Fruit fly (Drosophila melanogaster): ENCODE data around the gene glec.

Gene glec

dm6 chr3R:21856098-21856872 lies at the start of gene glec:
glec (minus strand) TSS chr3R:21856266.
- TF ChIP-seq Dll (optimal IDR thresholded peaks at IDR 0.05) (no peak), psq (optimal IDR thresholded peaks at IDR 0.05) (no peak), EcR (GFP tag; optimal IDR thresholded peaks at IDR 0.05) (no peak), usp (GFP tag; optimal IDR thresholded peaks at IDR 0.05) (no peak), pan (optimal IDR thresholded peaks at IDR 0.05) (no peak), CG8478 (optimal IDR thresholded peaks at IDR 0.05) (no peak)

dm6 chr3R:21905615-21906014 lies 49.5 kb upstream of the glec start:
- TF ChIP-seq EcR (GFP tag; optimal IDR thresholded peaks at IDR 0.05) (no peak), usp (GFP tag; optimal IDR thresholded peaks at IDR 0.05) (no peak), Dll (optimal IDR thresholded peaks at IDR 0.05) (no peak), psq (optimal IDR thresholded peaks at IDR 0.05) (no peak), pan (optimal IDR thresholded peaks at IDR 0.05) (no peak), CG8478 (optimal IDR thresholded peaks at IDR 0.05) (no peak)

- TF ChIP-seq EcR (GFP tag; optimal IDR thresholded peaks at IDR 0.05), result peak; percentile 34 to 77
- TF ChIP-seq pan (optimal IDR thresholded peaks at IDR 0.05), result no peak
These were observed 48.3 kb upstream of the glec start for dm6 chr3R:21904345-21904744.

dm6 chr3R:21899170-21899575 lies 43.1 kb upstream of the glec start:
- TF ChIP-seq CG8478 (optimal IDR thresholded peaks at IDR 0.05) (no peak), EcR (GFP tag; optimal IDR thresholded peaks at IDR 0.05) (no peak), Dll (optimal IDR thresholded peaks at IDR 0.05) (no peak), psq (optimal IDR thresholded peaks at IDR 0.05) (no peak), usp (GFP tag; optimal IDR thresholded peaks at IDR 0.05) (no peak), pan (optimal IDR thresholded peaks at IDR 0.05) (no peak)

dm6 chr3R:21898758-21899157 lies 42.7 kb upstream of the glec start:
- no peak for TF ChIP-seq psq (optimal IDR thresholded peaks at IDR 0.05)
- TF ChIP-seq EcR (GFP tag; optimal IDR thresholded peaks at IDR 0.05), result peak; percentile 59 to 85

dm6 chr3R:21897565-21897964 lies 41.5 kb upstream of the glec start:
- TF ChIP-seq EcR (GFP tag; optimal IDR thresholded peaks at IDR 0.05) (no peak), Dll (optimal IDR thresholded peaks at IDR 0.05) (no peak), usp (GFP tag; optimal IDR thresholded peaks at IDR 0.05) (no peak), pan (optimal IDR thresholded peaks at IDR 0.05) (no peak)

- TF ChIP-seq Dll (optimal IDR thresholded peaks at IDR 0.05) (no peak), EcR (GFP tag; optimal IDR thresholded peaks at IDR 0.05) (peak; percentile 77 to 82)
These were observed 40.2 kb upstream of the glec start for dm6 chr3R:21895961-21896875.

- TF ChIP-seq pan (optimal IDR thresholded peaks at IDR 0.05) (no peak), Dll (optimal IDR thresholded peaks at IDR 0.05) (no peak), EcR (GFP tag; optimal IDR thresholded peaks at IDR 0.05) (no peak), CG8478 (optimal IDR thresholded peaks at IDR 0.05) (no peak), usp (GFP tag; optimal IDR thresholded peaks at IDR 0.05) (no peak)
These were observed 37.9 kb upstream of the glec start for dm6 chr3R:21893929-21894328.

dm6 chr3R:21892450-21892849 lies 36.4 kb upstream of the glec start:
- TF ChIP-seq EcR (GFP tag; optimal IDR thresholded peaks at IDR 0.05) (no peak), CG8478 (optimal IDR thresholded peaks at IDR 0.05) (no peak), pan (optimal IDR thresholded peaks at IDR 0.05) (no peak), usp (GFP tag; optimal IDR thresholded peaks at IDR 0.05) (no peak), Dll (optimal IDR thresholded peaks at IDR 0.05) (no peak), psq (optimal IDR thresholded peaks at IDR 0.05) (no peak)

- TF ChIP-seq psq (optimal IDR thresholded peaks at IDR 0.05) (no peak), CG8478 (optimal IDR thresholded peaks at IDR 0.05) (no peak), EcR (GFP tag; optimal IDR thresholded peaks at IDR 0.05) (peak in 1 of 2 experiments; percentile 51)
These were observed 34.7 kb upstream of the glec start for dm6 chr3R:21890739-21891138.

- TF ChIP-seq psq (optimal IDR thresholded peaks at IDR 0.05), result no peak
- no peak for TF ChIP-seq pan (optimal IDR thresholded peaks at IDR 0.05)
- no peak for TF ChIP-seq Dll (optimal IDR thresholded peaks at IDR 0.05)
- TF ChIP-seq CG8478 (optimal IDR thresholded peaks at IDR 0.05), result no peak
- TF ChIP-seq EcR (GFP tag; optimal IDR thresholded peaks at IDR 0.05), result peak; percentile 37 to 39
- no peak for TF ChIP-seq usp (GFP tag; optimal IDR thresholded peaks at IDR 0.05)
These were observed 33.9 kb upstream of the glec start for dm6 chr3R:21889945-21890344.

dm6 chr3R:21888696-21889602 lies 32.9 kb upstream of the glec start, which contains the start of gene CG43844:
CG43844 (plus strand) TSS chr3R:21889539.
- TF ChIP-seq pan (optimal IDR thresholded peaks at IDR 0.05), result no peak
- TF ChIP-seq EcR (GFP tag; optimal IDR thresholded peaks at IDR 0.05), result no peak
- TF ChIP-seq usp (GFP tag; optimal IDR thresholded peaks at IDR 0.05), result no peak
- no peak for TF ChIP-seq Dll (optimal IDR thresholded peaks at IDR 0.05)
